Worm (Caenorhabditis elegans): ENCODE data around the gene pck-1.
A peak's percentile ranks its signal among the peaks of the same experiment; 100 is the strongest.

The pck-1 gene

DNA sequence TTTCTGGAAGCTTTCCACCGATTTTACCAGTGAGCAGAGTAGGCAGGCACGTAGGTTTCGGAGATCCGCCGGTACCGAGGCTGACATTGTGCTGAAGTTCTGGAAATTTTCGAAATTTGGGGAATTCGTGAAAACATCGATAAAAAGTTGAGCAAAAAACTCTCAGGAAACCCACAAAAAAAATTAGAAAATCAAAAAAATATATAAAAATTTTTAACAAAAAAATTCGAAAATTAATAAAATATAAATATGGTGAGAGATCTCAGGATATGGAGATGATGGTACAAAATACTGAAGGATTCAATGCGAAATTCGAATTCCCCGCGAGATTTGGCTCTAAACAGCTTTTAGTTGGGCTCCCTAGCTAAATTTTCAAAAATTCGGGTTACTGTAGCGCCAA lies 3.6 kb upstream of the pck-1 start, which contains the start of gene spt-4:
Gene spt-4, minus strand, starts transcription at position 101 of the 400 bp plus-strand sequence.
- TF ChIP-seq ceh-20 (GFP tag; IDR thresholded peaks at IDR 0.05) (no peak), nhr-111 (GFP tag; optimal IDR thresholded peaks at IDR 0.05) (no peak), nhr-102 (tag; optimal IDR thresholded peaks at IDR 0.05) (no peak), ZK546.5 (tag; optimal IDR thresholded peaks at IDR 0.05) (no peak), Y105C5A.15 (GFP tag; IDR thresholded peaks at IDR 0.05) (no peak), dmd-8 (GFP tag; IDR thresholded peaks at IDR 0.05) (no peak), F44E2.7 (GFP tag; IDR thresholded peaks at IDR 0.05) (no peak), ceh-28 (tag; optimal IDR thresholded peaks at IDR 0.05) (no peak), hif-1 (tag; optimal IDR thresholded peaks at IDR 0.05) (no peak), D1046.2 (GFP tag; IDR thresholded peaks at IDR 0.05) (no peak)

DNA sequence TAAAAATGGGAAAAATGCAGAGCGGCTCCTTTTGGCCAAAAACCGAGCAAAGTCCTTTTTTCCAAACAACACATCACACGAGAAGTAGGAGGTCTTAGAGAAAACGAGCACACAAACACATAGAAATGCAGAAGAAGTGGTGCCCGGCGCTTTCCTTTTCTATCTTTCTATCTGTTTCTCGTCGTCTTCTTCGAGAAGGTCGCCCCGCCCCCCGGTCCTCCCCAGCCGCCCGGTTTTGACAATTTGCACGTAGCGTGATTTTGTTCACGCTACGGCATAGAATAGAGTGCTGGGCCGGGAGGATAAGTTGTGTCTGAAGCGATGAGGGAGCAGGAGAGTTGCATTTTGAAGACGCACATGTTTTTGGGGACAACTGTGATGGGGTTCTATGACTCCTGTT lies 965 bp upstream of the pck-1 start:
- peak; percentile 23 for TF ChIP-seq nhr-28 (tag; optimal IDR thresholded peaks at IDR 0.05)
- no peak for TF ChIP-seq fos-1 (tag; optimal IDR thresholded peaks at IDR 0.05)
- 0 out of 2 replicates have a peak, but pooled peaks have one; percentile 3 for TF ChIP-seq egl-43 (GFP tag; IDR thresholded peaks at IDR 0.05)
- TF ChIP-seq aha-1 (tag) = peak; percentile 100
- peak; percentile 54; the same call in 1 of the 2 replicates for TF ChIP-seq set-16 (GFP tag; IDR thresholded peaks at IDR 0.05)
- peak; percentile 95 to 100 for TF ChIP-seq hif-1 (tag; optimal IDR thresholded peaks at IDR 0.05)
- TF ChIP-seq ctbp-1 (GFP tag; IDR thresholded peaks at IDR 0.05) = peak; percentile 48; the same call in 1 of the 2 replicates
- TF ChIP-seq rbr-2 (tag; optimal IDR thresholded peaks at IDR 0.05) = peak; percentile 24
- peak; percentile 48 for TF ChIP-seq hlh-11 (tag; optimal IDR thresholded peaks at IDR 0.05)
- TF ChIP-seq F37D6.2 (tag; optimal IDR thresholded peaks at IDR 0.05) = no peak
- no peak for TF ChIP-seq lin-1 (GFP tag; IDR thresholded peaks at IDR 0.05)
- peak; percentile 46; the same call in 1 of the 2 replicates for TF ChIP-seq ceh-20 (GFP tag; IDR thresholded peaks at IDR 0.05)
- TF ChIP-seq Y5F2A.4 (GFP tag; optimal IDR thresholded peaks at IDR 0.05) = no peak
- no peak for TF ChIP-seq ces-1 (GFP tag; optimal IDR thresholded peaks at IDR 0.05)
- TF ChIP-seq mxl-3 (GFP tag; optimal IDR thresholded peaks at IDR 0.05) = peak; percentile 32
- TF ChIP-seq zag-1 (tag; optimal IDR thresholded peaks at IDR 0.05) = no peak
- no peak for TF ChIP-seq Y105C5A.15 (GFP tag; IDR thresholded peaks at IDR 0.05)
- TF ChIP-seq snpc-4 (tag; optimal IDR thresholded peaks at IDR 0.05) = no peak
- no peak for TF ChIP-seq zip-2 (tag; optimal IDR thresholded peaks at IDR 0.05)
- TF ChIP-seq fkh-10 (GFP tag; optimal IDR thresholded peaks at IDR 0.05) = no peak
- peak; percentile 35 for TF ChIP-seq hlh-30 (tag; optimal IDR thresholded peaks at IDR 0.05; ENCODE audit: insufficient read depth)
- no peak for TF ChIP-seq ztf-7 (tag; optimal IDR thresholded peaks at IDR 0.05)
- TF ChIP-seq hmg-1.1 (GFP tag; IDR thresholded peaks at IDR 0.05) = peak; percentile 73
- TF ChIP-seq lsy-2 (tag; optimal IDR thresholded peaks at IDR 0.05) = peak in 1 of 2 experiments; percentile 56
- TF ChIP-seq mdl-1 (tag; optimal IDR thresholded peaks at IDR 0.05) = peak in 1 of 2 experiments; percentile 59
- TF ChIP-seq spr-3 (GFP tag; optimal IDR thresholded peaks at IDR 0.05) = no peak
- no peak for TF ChIP-seq zip-11 (GFP tag; IDR thresholded peaks at IDR 0.05)
- TF ChIP-seq dmd-9 (GFP tag; IDR thresholded peaks at IDR 0.05) = no peak
- no peak for TF ChIP-seq nhr-6 (tag; optimal IDR thresholded peaks at IDR 0.05)
- peak; percentile 8 for TF ChIP-seq mes-2 (tag; optimal IDR thresholded peaks at IDR 0.05; ENCODE audit: poor library complexity, severe bottlenecking)
- TF ChIP-seq madf-5 (GFP tag; IDR thresholded peaks at IDR 0.05) = no peak
- no peak for TF ChIP-seq daf-8 (GFP tag; IDR thresholded peaks at IDR 0.05)
- peak; percentile 74 for TF ChIP-seq mep-1 (tag; optimal IDR thresholded peaks at IDR 0.05)
- no peak for TF ChIP-seq lin-29 (GFP tag; IDR thresholded peaks at IDR 0.05)
- TF ChIP-seq nhr-11 (tag; optimal IDR thresholded peaks at IDR 0.05) = no peak
- TF ChIP-seq ama-1 (optimal IDR thresholded peaks at IDR 0.05) = peak; percentile 83

Measured in whole organism, L4 larva.